Worm (Caenorhabditis elegans): Measurements from ENCODE around the gene Y62H9A.9.

- TF ChIP-seq nhr-76 (tag; optimal IDR thresholded peaks at IDR 0.05) = no peak
- no peak for TF ChIP-seq mab-5 (tag; optimal IDR thresholded peaks at IDR 0.05)
- no peak for TF ChIP-seq nhr-28 (tag; optimal IDR thresholded peaks at IDR 0.05)
- no peak for TF ChIP-seq snpc-4 (tag; optimal IDR thresholded peaks at IDR 0.05)
- TF ChIP-seq pha-4 (tag; optimal IDR thresholded peaks at IDR 0.05) = no peak
- no peak for TF ChIP-seq cnd-1 (tag; optimal IDR thresholded peaks at IDR 0.05)
- no peak for TF ChIP-seq unc-62 (GFP tag; optimal IDR thresholded peaks at IDR 0.05)
- TF ChIP-seq ceh-83 (GFP tag; optimal IDR thresholded peaks at IDR 0.05) = no peak
- TF ChIP-seq lsy-2 (tag; optimal IDR thresholded peaks at IDR 0.05) = no peak
- no peak for TF ChIP-seq ham-2 (GFP tag; optimal IDR thresholded peaks at IDR 0.05)
Observed at ce11 chrX:11879871-11880270, 18.1 kb downstream of the Y62H9A.9 start, which contains the start of the genes Y62H9A.3 and Y62H9A.4.

Data from whole organism, mixed stage, embryonic.